Worm (Caenorhabditis elegans) whole organism, L1 larva: ENCODE measurements around the gene C02F5.13.

Experiments used
- ceh-8 ChIP-seq: fragments of 200-800 bp; sonication (Bioruptor generic); optimal IDR thresholded peaks from 2 replicates; lab custom pipeline; 2018; ENCODE audit warnings: mild to moderate bottlenecking, missing genetic modification characterization, moderate library complexity, missing compliant biosample characterization
- egl-27 ChIP-seq, 2 experiments: fragments of 150-350 bp in 1 of 2; sonication (generic microtip); optimal IDR thresholded peaks; 3 replicates each; lab custom pipeline; 2017 to 2018; ENCODE audit warnings: missing biosample characterization in 2 of 2, missing genetic modification characterization in 2 of 2, missing genetic modification reagents in 2 of 2
- ets-5 ChIP-seq: fragments of 200-800 bp; sonication (Bioruptor generic); IDR thresholded peaks from 2 replicates; pipeline ENCODE4 v1.3.6; 2022; ENCODE audit warnings: missing genetic modification characterization, missing compliant biosample characterization
- lin-13 ChIP-seq: fragments of 150-350 bp; optimal IDR thresholded peaks from 2 replicates; lab custom pipeline; 2014; ENCODE audit warnings: missing biosample characterization, missing genetic modification reagents, missing genetic modification characterization
- snpc-4 ChIP-seq: fragments of 150-350 bp; optimal IDR thresholded peaks from 2 replicates; lab custom pipeline; 2014; ENCODE audit warnings: missing biosample characterization, missing genetic modification characterization

- TF ChIP-seq egl-27 (tag; optimal IDR thresholded peaks at IDR 0.05; lab: Kevin White, UChicago) (no peak), snpc-4 (tag; lab: Kevin White, UChicago) (no peak), ets-5 (no peak), lin-13 (no peak), ceh-8 (GFP tag; lab: Kevin White, UChicago) (no peak)
Measured at ce11 chrIII:8226178-8226577, 21.0 kb upstream of the C02F5.13 start, which contains the start of gene rfs-1.
